Fruit fly (Drosophila melanogaster): ENCODE data around the gene Ptpa.

Ptpa gene

DNA sequence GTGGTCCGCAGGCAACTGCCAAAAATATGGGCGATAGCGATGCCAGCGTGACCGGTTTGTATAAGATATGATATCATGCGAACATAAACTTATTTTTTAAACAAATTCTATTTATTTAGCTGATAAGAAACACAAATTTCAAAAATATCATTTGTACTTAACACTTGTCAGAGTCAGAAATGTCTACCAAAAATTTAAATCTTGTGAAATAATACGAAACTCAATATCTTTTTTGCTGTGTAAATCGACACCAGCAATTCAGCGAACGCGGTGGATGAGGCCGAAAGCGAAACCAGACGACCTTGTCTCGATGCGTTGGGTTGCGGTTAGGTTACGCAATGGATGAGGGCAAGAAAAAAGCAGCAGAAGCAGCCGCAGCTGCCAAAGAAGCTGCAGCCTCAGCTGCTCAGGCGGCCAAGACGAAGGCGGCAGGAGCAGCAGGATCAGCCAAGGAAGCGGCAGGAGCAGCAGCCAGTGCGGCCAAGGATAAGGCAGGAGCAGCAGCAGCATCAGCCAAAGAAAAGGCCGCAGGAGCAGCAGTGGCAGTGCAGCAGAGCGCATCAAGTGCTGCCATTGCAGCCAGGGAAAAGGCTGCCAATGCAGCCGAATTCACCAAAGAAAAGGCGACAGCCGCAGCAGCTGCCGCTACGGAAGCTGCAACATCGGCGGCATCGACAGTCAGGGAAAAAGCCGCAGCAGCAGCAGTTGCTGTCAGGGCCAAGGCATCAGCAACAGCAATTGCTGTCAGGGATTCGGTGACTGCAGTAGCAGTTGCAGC lies 39.9 kb downstream of the Ptpa start, which contains the start of gene CG31952:
CG31952 (plus strand) TSS at position 167 of the 778 bp plus-strand sequence.
- TF ChIP-seq otp (GFP tag; IDR thresholded peaks at IDR 0.05) = no peak
- no peak for TF ChIP-seq Poxn (GFP tag; IDR thresholded peaks at IDR 0.05)
- no peak for TF ChIP-seq ab (GFP tag; optimal IDR thresholded peaks at IDR 0.05)
- TF ChIP-seq esg (GFP tag; conservative IDR thresholded peaks at IDR 0.05) = no peak; the same call in 1 of the 2 replicates
- no peak for TF ChIP-seq Dip3 (GFP tag; optimal IDR thresholded peaks at IDR 0.05)
- TF ChIP-seq CG6791 (GFP tag; IDR thresholded peaks at IDR 0.05; ENCODE audit: partially characterized antibody) = no peak
- TF ChIP-seq CG11398 (GFP tag; optimal IDR thresholded peaks at IDR 0.05) = no peak
- peak; percentile 67 for TF ChIP-seq Med (GFP tag)
- no peak for TF ChIP-seq CG15073 (GFP tag; optimal IDR thresholded peaks at IDR 0.05)
- TF ChIP-seq CG9932 (GFP tag; IDR thresholded peaks at IDR 0.05) = no peak
- TF ChIP-seq abd-A (tag; optimal IDR thresholded peaks at IDR 0.05) = no peak
- no peak for TF ChIP-seq Ets97D (GFP tag; optimal IDR thresholded peaks at IDR 0.05)
- TF ChIP-seq shn (GFP tag; optimal IDR thresholded peaks at IDR 0.05) = no peak
- no peak for TF ChIP-seq crc (GFP tag; optimal IDR thresholded peaks at IDR 0.05)
- TF ChIP-seq sqz (GFP tag; optimal IDR thresholded peaks at IDR 0.05) = no peak
- no peak for TF ChIP-seq CG12659 (GFP tag; optimal IDR thresholded peaks at IDR 0.05)
- TF ChIP-seq peb (GFP tag; IDR thresholded peaks at IDR 0.05) = no peak
- no peak for TF ChIP-seq bbx (GFP tag; IDR thresholded peaks at IDR 0.05; ENCODE audit: partially characterized antibody)
- TF ChIP-seq CG18011 (GFP tag; optimal IDR thresholded peaks at IDR 0.05) = no peak
- no peak for TF ChIP-seq Lpt (GFP tag; optimal IDR thresholded peaks at IDR 0.05)
- no peak for TF ChIP-seq Blimp-1 (GFP tag; optimal IDR thresholded peaks at IDR 0.05)
- no peak for TF ChIP-seq Camta (GFP tag; optimal IDR thresholded peaks at IDR 0.05)
- TF ChIP-seq dmrt11E (tag; optimal IDR thresholded peaks at IDR 0.05) = no peak
- TF ChIP-seq Doc2 (GFP tag; IDR thresholded peaks at IDR 0.05) = no peak
- TF ChIP-seq pho (GFP tag; optimal IDR thresholded peaks at IDR 0.05) = no peak
- TF ChIP-seq CHES-1-like (GFP tag; optimal IDR thresholded peaks at IDR 0.05) = no peak
- no peak for TF ChIP-seq MBD-R2 (GFP tag; IDR thresholded peaks at IDR 0.05)
- TF ChIP-seq eve (GFP tag; optimal IDR thresholded peaks at IDR 0.05) = no peak
- TF ChIP-seq Nf-YC (tag; optimal IDR thresholded peaks at IDR 0.05) = no peak
- TF ChIP-seq sima (GFP tag; optimal IDR thresholded peaks at IDR 0.05) = no peak
- no peak for TF ChIP-seq Rx (GFP tag; IDR thresholded peaks at IDR 0.05)
- TF ChIP-seq Pdp1 (GFP tag; optimal IDR thresholded peaks at IDR 0.05) = peak in 1 of 2 experiments; percentile 42
- TF ChIP-seq hkb (optimal IDR thresholded peaks at IDR 0.05) = no peak
- TF ChIP-seq hkb (GFP tag; IDR thresholded peaks at IDR 0.05) = peak; percentile 50
- TF ChIP-seq CG13775 (GFP tag; optimal IDR thresholded peaks at IDR 0.05) = no peak
- peak; percentile 1 for TF ChIP-seq gro (GFP tag; optimal IDR thresholded peaks at IDR 0.05)
- no peak for TF ChIP-seq Dek (tag; optimal IDR thresholded peaks at IDR 0.05)
- no peak for TF ChIP-seq z (GFP tag; IDR thresholded peaks at IDR 0.05)
- no peak for TF ChIP-seq MESR4 (GFP tag; optimal IDR thresholded peaks at IDR 0.05)
- peak; percentile 17 for TF ChIP-seq CoRest (tag; optimal IDR thresholded peaks at IDR 0.05)
- TF ChIP-seq CG6272 (GFP tag; IDR thresholded peaks at IDR 0.05) = no peak
- no peak for TF ChIP-seq Spps (tag; optimal IDR thresholded peaks at IDR 0.05)
- TF ChIP-seq Awh (GFP tag; IDR thresholded peaks at IDR 0.05) = no peak
- no peak for TF ChIP-seq CG6175 (GFP tag; IDR thresholded peaks at IDR 0.05)
- no peak for TF ChIP-seq CG12071 (GFP tag; optimal IDR thresholded peaks at IDR 0.05)
- 0 out of 2 replicates have a peak, but pooled peaks have one; percentile 14 for TF ChIP-seq seq (GFP tag; IDR thresholded peaks at IDR 0.05)
- no peak for TF ChIP-seq CG6683 (GFP tag; optimal IDR thresholded peaks at IDR 0.05)
- TF ChIP-seq lmd (GFP tag; IDR thresholded peaks at IDR 0.05) = 0 out of 2 replicates have a peak, but pooled peaks have one; percentile 6
- TF ChIP-seq lilli (GFP tag; optimal IDR thresholded peaks at IDR 0.05) = peak; percentile 32
- TF ChIP-seq chinmo (GFP tag; IDR thresholded peaks at IDR 0.05; ENCODE audit: partially characterized antibody) = peak; percentile 66; the same call in 2 of the 4 replicates
